Worm (Caenorhabditis elegans) whole organism, L4/young adult: ENCODE results near the gene sdz-6.

ENCODE experiments used
- W03F9.2 ChIP-seq: fragments of 150-350 bp; optimal IDR thresholded peaks from 2 replicates; lab custom pipeline; 2014; ENCODE audit warnings: missing biosample characterization, missing genetic modification characterization
- dao-5 ChIP-seq: sonication (generic microtip); optimal IDR thresholded peaks from 2 replicates; lab custom pipeline; 2016; ENCODE audit warnings: missing genotype, missing genetic modification characterization, moderate library complexity, missing compliant biosample characterization

DNA sequence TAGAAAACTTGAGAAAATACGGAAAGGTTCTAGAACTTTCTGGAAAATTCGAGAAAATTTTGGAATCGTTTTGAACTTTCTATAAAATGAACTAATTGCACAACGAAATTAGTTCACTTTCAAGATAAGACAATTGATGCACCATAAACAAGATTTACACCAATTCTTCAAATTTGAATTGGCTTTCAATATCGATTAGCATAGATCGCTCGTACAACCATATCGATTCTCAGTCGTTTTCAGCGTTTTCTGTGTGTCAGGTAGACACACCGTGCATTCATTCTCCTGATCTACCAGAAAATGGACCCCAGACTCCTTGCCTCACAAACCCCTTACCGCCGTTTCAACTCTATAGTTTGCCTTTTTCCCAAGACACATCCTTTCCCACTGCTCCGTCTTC, 38.1 kb upstream of the sdz-6 start, which contains the start of gene fbxb-117:
- TF ChIP-seq W03F9.2 (tag; lab: Kevin White, UChicago) (no peak), dao-5 (no peak)
